Fruit fly (Drosophila melanogaster) S2 (cell line): Measurements from ENCODE around the gene CG4597.

ENCODE experiments used
- CG8478 ChIP-seq: fragments of >200 bp; optimal IDR thresholded peaks from 2 replicates; lab custom pipeline; 2018
- CTCF ChIP-seq, 2 experiments: fragments of >200 bp; optimal IDR thresholded peaks; 2 replicates each; lab custom pipeline; 2018

dm6 chr3L:5178903-5179302, 49.6 kb downstream of the CG4597 start:
- TF ChIP-seq CTCF (optimal IDR thresholded peaks at IDR 0.05; lab: Kevin White, UChicago) (no peak), CG8478 (lab: Kevin White, UChicago) (no peak)
